Fruit fly (Drosophila melanogaster) S2 (cell line): Measurements from ENCODE around the gene CG1812.

Experiments
- CG8478 ChIP-seq: fragments of >200 bp; optimal IDR thresholded peaks from 2 replicates; lab custom pipeline; 2018
- CTCF ChIP-seq, 2 experiments: fragments of >200 bp; optimal IDR thresholded peaks; 2 replicates each; lab custom pipeline; 2018

Gene CG1812

dm6 chrX:20511382-20511853, at the start of gene CG1812:
Gene CG1812 (plus strand): TSS chrX:20511544.
- TF ChIP-seq CTCF (optimal IDR thresholded peaks at IDR 0.05; lab: Kevin White, UChicago), result no peak
- no peak for TF ChIP-seq CG8478 (lab: Kevin White, UChicago)

dm6 chrX:20466382-20466928, 44.9 kb upstream of the CG1812 start:
- TF ChIP-seq CG8478 (lab: Kevin White, UChicago), result no peak
- TF ChIP-seq CTCF (optimal IDR thresholded peaks at IDR 0.05; lab: Kevin White, UChicago), result no peak

- TF ChIP-seq CG8478 (lab: Kevin White, UChicago) (no peak), CTCF (optimal IDR thresholded peaks at IDR 0.05; lab: Kevin White, UChicago) (no peak)
These were observed 44.2 kb upstream of the CG1812 start, which contains the start of gene GstT3 for dm6 chrX:20467155-20467554. Gene GstT3 (plus strand): TSS chrX:20467455.

- no peak for TF ChIP-seq CTCF (optimal IDR thresholded peaks at IDR 0.05; lab: Kevin White, UChicago)
- TF ChIP-seq CG8478 (lab: Kevin White, UChicago), result no peak
These were observed 43.2 kb upstream of the CG1812 start for dm6 chrX:20468192-20468591.

- TF ChIP-seq CG8478 (lab: Kevin White, UChicago) (no peak), CTCF (optimal IDR thresholded peaks at IDR 0.05; lab: Kevin White, UChicago) (no peak)
These were observed 40.6 kb upstream of the CG1812 start for dm6 chrX:20470701-20471100.

- TF ChIP-seq CTCF (optimal IDR thresholded peaks at IDR 0.05; lab: Kevin White, UChicago) (no peak), CG8478 (lab: Kevin White, UChicago) (no peak)
These were observed 32.7 kb upstream of the CG1812 start for dm6 chrX:20478674-20479073.

- TF ChIP-seq CG8478 (lab: Kevin White, UChicago) (no peak), CTCF (optimal IDR thresholded peaks at IDR 0.05; lab: Kevin White, UChicago) (no peak)
These were observed 31.0 kb upstream of the CG1812 start for dm6 chrX:20480382-20480781.

- TF ChIP-seq CG8478 (lab: Kevin White, UChicago) (no peak), CTCF (optimal IDR thresholded peaks at IDR 0.05; lab: Kevin White, UChicago) (no peak)
These were observed 29.9 kb upstream of the CG1812 start for dm6 chrX:20481404-20481803.

dm6 chrX:20482790-20483564, 28.4 kb upstream of the CG1812 start:
- TF ChIP-seq CG8478 (lab: Kevin White, UChicago) (no peak), CTCF (optimal IDR thresholded peaks at IDR 0.05; lab: Kevin White, UChicago) (no peak)

dm6 chrX:20485880-20486279, 25.5 kb upstream of the CG1812 start, which contains the start of gene CG15461:
Gene CG15461 (plus strand): TSS chrX:20486180.
- TF ChIP-seq CG8478 (lab: Kevin White, UChicago), result no peak
- TF ChIP-seq CTCF (optimal IDR thresholded peaks at IDR 0.05; lab: Kevin White, UChicago), result no peak

dm6 chrX:20488701-20489122, 22.6 kb upstream of the CG1812 start:
- TF ChIP-seq CG8478 (lab: Kevin White, UChicago) (no peak), CTCF (optimal IDR thresholded peaks at IDR 0.05; lab: Kevin White, UChicago) (no peak)

dm6 chrX:20489382-20489994, 21.9 kb upstream of the CG1812 start:
- no peak for TF ChIP-seq CG8478 (lab: Kevin White, UChicago)
- no peak for TF ChIP-seq CTCF (optimal IDR thresholded peaks at IDR 0.05; lab: Kevin White, UChicago)

dm6 chrX:20489995-20490393, 21.4 kb upstream of the CG1812 start:
- TF ChIP-seq CTCF (optimal IDR thresholded peaks at IDR 0.05; lab: Kevin White, UChicago), result no peak
- TF ChIP-seq CG8478 (lab: Kevin White, UChicago), result no peak

dm6 chrX:20490883-20491282, 20.5 kb upstream of the CG1812 start:
- TF ChIP-seq CTCF (optimal IDR thresholded peaks at IDR 0.05; lab: Kevin White, UChicago) (no peak), CG8478 (lab: Kevin White, UChicago) (no peak)

dm6 chrX:20492672-20493071, 18.7 kb upstream of the CG1812 start:
- TF ChIP-seq CTCF (optimal IDR thresholded peaks at IDR 0.05; lab: Kevin White, UChicago) (no peak), CG8478 (lab: Kevin White, UChicago) (no peak)
